Fruit fly (Drosophila melanogaster) whole organism, wandering third instar larva: ENCODE measurements around the gene spdi.

Experiments used
- CG32264 ChIP-seq: fragments of 200-800 bp; sonication (Bioruptor generic); optimal IDR thresholded peaks from 2 replicates; lab custom pipeline; 2016; ENCODE audit warnings: missing biosample characterization, missing genetic modification characterization
- Dfd ChIP-seq: fragments of >200 bp; optimal IDR thresholded peaks from 2 replicates; lab custom pipeline; 2017; ENCODE audit warnings: missing biosample characterization, missing genetic modification characterization
- dl ChIP-seq, 2 experiments: fragments of 175-275, 200-275 bp in 1 of 2; fragments of 200-275 bp in 1 of 2; sonication (Bioruptor generic); optimal IDR thresholded peaks; lab custom pipeline; 2018; ENCODE audit warnings: mild to moderate bottlenecking in 2 of 2, missing biosample characterization in 2 of 2, missing genetic modification characterization in 2 of 2, moderate library complexity in 2 of 2; ENCODE audit not compliant: partially characterized antibody in 2 of 2, insufficient read depth in 1 of 2
- ey ChIP-seq: fragments of 200-800 bp; sonication (Bioruptor generic); optimal IDR thresholded peaks from 2 replicates; lab custom pipeline; 2016; ENCODE audit warnings: missing biosample characterization, missing genetic modification characterization
- fru ChIP-seq: fragments of 200-800 bp; sonication (Bioruptor generic); optimal IDR thresholded peaks from 3 replicates; lab custom pipeline; 2016; ENCODE audit warnings: missing biosample characterization, mild to moderate bottlenecking, missing genetic modification characterization
- pan ChIP-seq: fragments of >200 bp; optimal IDR thresholded peaks from 2 replicates; lab custom pipeline; 2017
- tai ChIP-seq: sonication (Bioruptor generic); optimal IDR thresholded peaks from 2 replicates; lab custom pipeline; 2016; ENCODE audit warnings: missing biosample characterization, missing genetic modification characterization

dm6 chrX:599727-600126 is 20.3 kb downstream of the spdi start:
- TF ChIP-seq pan (lab: Kevin White, UChicago) (no peak), Dfd (GFP tag; lab: Kevin White, UChicago) (no peak), CG32264 (no peak), tai (GFP tag; lab: Kevin White, UChicago) (no peak), dl (GFP tag; optimal IDR thresholded peaks at IDR 0.05; lab: Kevin White, UChicago; ENCODE audit: insufficient read depth in 1 of 2, partially characterized antibody in 2 of 2) (no peak), ey (GFP tag; lab: Kevin White, UChicago) (no peak), fru (GFP tag; lab: Kevin White, UChicago) (peak; percentile 14)
